Fruit fly (Drosophila melanogaster) whole organism, embryonic: ENCODE results near the gene CG14650.
A peak's percentile ranks its signal among the peaks of the same experiment; 100 is the strongest.

ENCODE experiments used
- Abd-B ChIP-seq: fragments of 200-800 bp; sonication (Bioruptor generic); optimal IDR thresholded peaks from 2 replicates; lab custom pipeline; 2018; ENCODE audit warnings: missing biosample characterization, mild to moderate bottlenecking, missing genetic modification characterization, moderate library complexity
- Atf6 ChIP-seq: fragments of 200-800 bp; sonication (Bioruptor generic); IDR thresholded peaks from 2 replicates; pipeline ENCODE4 v1.3.6; 2022; ENCODE audit warnings: missing biosample characterization, missing genetic modification characterization
- CG10462 ChIP-seq: fragments of 200-800 bp; sonication (Bioruptor generic); optimal IDR thresholded peaks from 2 replicates; lab custom pipeline; 2016; ENCODE audit warnings: missing biosample characterization, missing genetic modification characterization
- CG11456 ChIP-seq: fragments of 200-800 bp; sonication (Bioruptor generic); IDR thresholded peaks from 3 replicates; pipeline ENCODE4 v1.3.6; 2022; ENCODE audit warnings: missing biosample characterization, missing genetic modification characterization
- CG12155 ChIP-seq: fragments of 200-800 bp; sonication (Bioruptor generic); optimal IDR thresholded peaks from 3 replicates; lab custom pipeline; 2016; ENCODE audit warnings: missing biosample characterization, missing genetic modification characterization
- CG14014 ChIP-seq: fragments of 200-800 bp; sonication (Bioruptor generic); IDR thresholded peaks from 2 replicates; pipeline ENCODE4 v1.3.6; 2022; ENCODE audit warnings: missing biosample characterization, missing genetic modification characterization
- CG15696 ChIP-seq: fragments of 200-800 bp; sonication (Bioruptor generic); optimal IDR thresholded peaks from 2 replicates; lab custom pipeline; 2019; ENCODE audit warnings: missing biosample characterization, mild to moderate bottlenecking, missing genetic modification characterization, moderate library complexity
- CG17568 ChIP-seq: fragments of 200-800 bp; sonication (Bioruptor generic); optimal IDR thresholded peaks from 2 replicates; lab custom pipeline; 2018; ENCODE audit warnings: missing biosample characterization, mild to moderate bottlenecking, missing genetic modification characterization, moderate library complexity
- CG18262 ChIP-seq: fragments of 200-800 bp; optimal IDR thresholded peaks from 3 replicates; lab custom pipeline; 2019; ENCODE audit warnings: missing biosample characterization, mild to moderate bottlenecking, missing genetic modification characterization, moderate library complexity
- CG2199 ChIP-seq: fragments of 200-800 bp; sonication (Bioruptor generic); IDR thresholded peaks from 3 replicates; pipeline ENCODE4 v1.3.6; 2022; ENCODE audit warnings: missing biosample characterization, missing genetic modification characterization
- CG30403 ChIP-seq: fragments of 200-800 bp; sonication (Bioruptor generic); optimal IDR thresholded peaks from 3 replicates; lab custom pipeline; 2016; ENCODE audit warnings: missing biosample characterization, missing genetic modification characterization
- CG30431 ChIP-seq: fragments of 200-800 bp; sonication (Bioruptor generic); optimal IDR thresholded peaks from 2 replicates; lab custom pipeline; 2017; ENCODE audit warnings: missing biosample characterization, missing genetic modification characterization
- CG31441 ChIP-seq: fragments of 200-800 bp; sonication (Bioruptor generic); IDR thresholded peaks from 2 replicates; pipeline ENCODE4 v1.3.6; 2022; ENCODE audit warnings: missing biosample characterization, missing genetic modification characterization
- CG33213 ChIP-seq: fragments of 200-800 bp; sonication (Bioruptor generic); optimal IDR thresholded peaks from 3 replicates; lab custom pipeline; 2016; ENCODE audit warnings: missing biosample characterization, missing genetic modification characterization
- CG34224 ChIP-seq: fragments of 200-800 bp; sonication (Bioruptor generic); IDR thresholded peaks from 3 replicates; pipeline ENCODE4 v1.3.6; 2022; ENCODE audit warnings: missing biosample characterization, missing genetic modification characterization; ENCODE audit not compliant: partially characterized antibody
- CG3838 ChIP-seq: fragments of 200-800 bp; sonication (Bioruptor generic); optimal IDR thresholded peaks from 3 replicates; lab custom pipeline; 2016; ENCODE audit warnings: missing biosample characterization, missing genetic modification characterization
- CG4424 ChIP-seq: fragments of 200-800 bp; sonication (Bioruptor generic); optimal IDR thresholded peaks from 3 replicates; lab custom pipeline; 2016; ENCODE audit warnings: missing biosample characterization, missing genetic modification characterization
- CG4854 ChIP-seq: fragments of 200-800 bp; sonication (Bioruptor generic); optimal IDR thresholded peaks from 2 replicates; lab custom pipeline; 2016; ENCODE audit warnings: missing biosample characterization, missing genetic modification characterization, inconsistent platforms
- CG6175 ChIP-seq: fragments of 200-800 bp; sonication (Bioruptor generic); IDR thresholded peaks from 3 replicates; pipeline ENCODE4 v1.3.6; 2022; ENCODE audit warnings: missing biosample characterization, missing genetic modification characterization
- CG6683 ChIP-seq: fragments of 200-800 bp; sonication (Bioruptor generic); optimal IDR thresholded peaks from 2 replicates; lab custom pipeline; 2017; ENCODE audit warnings: missing biosample characterization, mild to moderate bottlenecking, missing genetic modification characterization, missing genetic modification reagents
- CG8281 ChIP-seq: fragments of 200-800 bp; sonication (Bioruptor generic); optimal IDR thresholded peaks from 2 replicates; lab custom pipeline; 2018; ENCODE audit warnings: missing biosample characterization, mild to moderate bottlenecking, missing genetic modification characterization, moderate library complexity
- CG8765 ChIP-seq: fragments of 200-800 bp; sonication (Bioruptor generic); IDR thresholded peaks from 2 replicates; pipeline ENCODE4 v1.3.6; 2022; ENCODE audit warnings: missing biosample characterization, missing genetic modification characterization
- CG8944 ChIP-seq: fragments of 200-800 bp; sonication (Bioruptor generic); optimal IDR thresholded peaks from 3 replicates; lab custom pipeline; 2016; ENCODE audit warnings: missing biosample characterization, missing genetic modification characterization
- Dek ChIP-seq: fragments of 200-800 bp; sonication (Bioruptor generic); optimal IDR thresholded peaks from 3 replicates; lab custom pipeline; 2019; ENCODE audit warnings: missing biosample characterization, mild to moderate bottlenecking, missing genetic modification characterization, moderate library complexity
- Dip2 ChIP-seq: fragments of 200-800 bp; sonication (Bioruptor generic); IDR thresholded peaks from 2 replicates; pipeline ENCODE4 v1.3.6; 2022; ENCODE audit warnings: missing biosample characterization, missing genetic modification characterization
- HLHmδ ChIP-seq: fragments of 200-800 bp; sonication (Bioruptor generic); optimal IDR thresholded peaks from 2 replicates; lab custom pipeline; 2018; ENCODE audit warnings: missing biosample characterization, mild to moderate bottlenecking, missing genetic modification characterization, moderate library complexity
- Hr51 ChIP-seq, 2 experiments: fragments of 200-800 bp; sonication (Bioruptor generic); optimal IDR thresholded peaks; 2 replicates in 1 of 2; 3 replicates in 1 of 2; lab custom pipeline; 2016 to 2018; ENCODE audit warnings: missing biosample characterization in 2 of 2, missing genetic modification characterization in 2 of 2, mild to moderate bottlenecking in 1 of 2, moderate library complexity in 1 of 2
- Med ChIP-seq: fragments of 200-800 bp; sonication (Bioruptor generic); peaks from one replicate; lab custom pipeline; 2016; ENCODE audit warnings: missing biosample characterization, missing genetic modification characterization, mild to moderate bottlenecking, inconsistent platforms, moderate library complexity
- NC2β ChIP-seq: fragments of 200-800 bp; sonication (Bioruptor generic); optimal IDR thresholded peaks from 2 replicates; lab custom pipeline; 2016; ENCODE audit warnings: missing biosample characterization, missing genetic modification characterization
- NK7.1 ChIP-seq: fragments of 200-800 bp; sonication (Bioruptor generic); optimal IDR thresholded peaks from 3 replicates; lab custom pipeline; 2016; ENCODE audit warnings: missing biosample characterization, missing genetic modification characterization
- Nf-YB ChIP-seq: fragments of 200-800 bp; sonication (Bioruptor generic); optimal IDR thresholded peaks from 3 replicates; lab custom pipeline; 2019; ENCODE audit warnings: missing biosample characterization, mild to moderate bottlenecking, missing genetic modification characterization, moderate library complexity
- Nf-YC ChIP-seq: fragments of 200-800 bp; optimal IDR thresholded peaks from 3 replicates; lab custom pipeline; 2019; ENCODE audit warnings: missing biosample characterization, mild to moderate bottlenecking, missing genetic modification characterization, moderate library complexity
- Poxn ChIP-seq: fragments of 200-800 bp; sonication (Bioruptor generic); IDR thresholded peaks from 2 replicates; pipeline ENCODE4 v1.3.6; 2022; ENCODE audit warnings: missing biosample characterization, missing genetic modification characterization
- Ptx1 ChIP-seq: fragments of 200-800 bp; sonication (Bioruptor generic); IDR thresholded peaks from 2 replicates; pipeline ENCODE4 v1.3.6; 2022; ENCODE audit warnings: missing biosample characterization, missing genetic modification characterization
- Rx ChIP-seq: fragments of 200-800 bp; sonication (Bioruptor generic); IDR thresholded peaks from 2 replicates; pipeline ENCODE4 v1.3.6; 2022; ENCODE audit warnings: missing biosample characterization, missing genetic modification characterization
- Six4 ChIP-seq: fragments of 200-800 bp; sonication (Bioruptor generic); optimal IDR thresholded peaks from 2 replicates; lab custom pipeline; 2016; ENCODE audit warnings: missing biosample characterization, missing genetic modification characterization
- ac ChIP-seq: fragments of 200-800 bp; sonication (Bioruptor generic); optimal IDR thresholded peaks from 3 replicates; lab custom pipeline; 2017; ENCODE audit warnings: missing biosample characterization, mild to moderate bottlenecking, missing genetic modification characterization
- bigmax ChIP-seq: fragments of 200-800 bp; sonication (Bioruptor generic); optimal IDR thresholded peaks from 2 replicates; lab custom pipeline; 2018; ENCODE audit warnings: missing biosample characterization, mild to moderate bottlenecking, missing genetic modification characterization
- cad ChIP-seq: fragments of >200 bp; optimal IDR thresholded peaks from 2 replicates; lab custom pipeline; 2017; ENCODE audit warnings: missing biosample characterization, missing genetic modification characterization
- cwo ChIP-seq: fragments of 200-800 bp; sonication (Bioruptor generic); optimal IDR thresholded peaks from 3 replicates; lab custom pipeline; 2017; ENCODE audit warnings: missing biosample characterization, missing genetic modification characterization, mild to moderate bottlenecking, moderate library complexity, missing genetic modification reagents
- dysf ChIP-seq: fragments of 200-800 bp; sonication (Bioruptor generic); IDR thresholded peaks from 3 replicates; pipeline ENCODE4 v1.3.6; 2022; ENCODE audit warnings: missing biosample characterization, missing genetic modification characterization
- emc ChIP-seq: fragments of 200-800 bp; sonication (Bioruptor generic); optimal IDR thresholded peaks from 2 replicates; lab custom pipeline; 2016; ENCODE audit warnings: missing biosample characterization, missing genetic modification characterization
- ewg ChIP-seq: fragments of 200-800 bp; sonication (Bioruptor generic); optimal IDR thresholded peaks from 3 replicates; lab custom pipeline; 2017; ENCODE audit warnings: mild to moderate bottlenecking, missing biosample characterization, missing genetic modification reagents, missing genetic modification characterization
- fru ChIP-seq: fragments of >200 bp; optimal IDR thresholded peaks from 2 replicates; lab custom pipeline; 2017
- gsb ChIP-seq: fragments of 200-800 bp; sonication (Bioruptor generic); IDR thresholded peaks from 2 replicates; pipeline ENCODE4 v1.3.6; 2022; ENCODE audit warnings: missing biosample characterization, missing genetic modification characterization
- lmd ChIP-seq: fragments of 200-800 bp; sonication (Bioruptor generic); IDR thresholded peaks from 2 replicates; pipeline ENCODE4 v1.3.6; 2022; ENCODE audit warnings: missing biosample characterization, missing genetic modification characterization
- lov ChIP-seq, 2 experiments: fragments of 200-800 bp in 1 of 2; fragments of >200 bp in 1 of 2; sonication (Bioruptor generic) in 1 of 2; IDR thresholded peaks in 1 of 2; optimal IDR thresholded peaks in 1 of 2; 2 replicates in 1 of 2; 3 replicates in 1 of 2; pipeline versions ENCODE4 v1.3.6 to Lab custom; 2017 to 2022; ENCODE audit warnings: missing biosample characterization in 1 of 2, missing genetic modification characterization in 1 of 2
- oc ChIP-seq: fragments of 200-800 bp; sonication (Bioruptor generic); optimal IDR thresholded peaks from 2 replicates; lab custom pipeline; 2018; ENCODE audit warnings: missing biosample characterization, mild to moderate bottlenecking, missing genetic modification characterization, moderate library complexity
- sim ChIP-seq: fragments of 200-800 bp; sonication (Bioruptor generic); IDR thresholded peaks from 2 replicates; pipeline ENCODE4 v1.3.6; 2022; ENCODE audit warnings: missing biosample characterization, missing genetic modification characterization
- slou ChIP-seq: fragments of 200-800 bp; sonication (Bioruptor generic); optimal IDR thresholded peaks from 3 replicates; lab custom pipeline; 2016; ENCODE audit warnings: missing biosample characterization, missing genetic modification characterization
- zen ChIP-seq: fragments of 200-800 bp; sonication (Bioruptor generic); optimal IDR thresholded peaks from 3 replicates; lab custom pipeline; 2018; ENCODE audit warnings: missing biosample characterization, mild to moderate bottlenecking, missing genetic modification characterization, moderate library complexity

Gene CG14650

dm6 chr3R:4399810-4400496, 37.2 kb upstream of the CG14650 start (continued):
- TF ChIP-seq CG30431 (GFP tag; lab: Kevin White, UChicago) (no peak), sim (GFP tag; lab: Robert Waterston, UW) (no peak), CG15696 (tag; lab: Kevin White, UChicago) (no peak), CG14014 (GFP tag; lab: Robert Waterston, UW) (no peak), Dek (no peak), CG34224 (peak; percentile 10; the same call in 1 of the 3 replicates), CG6683 (GFP tag; lab: Kevin White, UChicago) (no peak), gsb (GFP tag; lab: Robert Waterston, UW) (no peak), CG11456 (GFP tag; lab: Robert Waterston, UW) (no peak), HLHmδ (GFP tag; lab: Kevin White, UChicago) (no peak), CG8944 (GFP tag; lab: Kevin White, UChicago) (no peak), fru (lab: Kevin White, UChicago) (no peak), emc (GFP tag; lab: Kevin White, UChicago) (no peak), Rx (GFP tag; lab: Robert Waterston, UW) (no peak), Nf-YC (tag; lab: Kevin White, UChicago) (peak; percentile 2), CG8765 (GFP tag; lab: Robert Waterston, UW) (no peak), slou (GFP tag; lab: Kevin White, UChicago) (no peak), CG3838 (GFP tag; lab: Kevin White, UChicago) (no peak), NC2β (GFP tag; lab: Kevin White, UChicago) (no peak), Poxn (GFP tag; lab: Robert Waterston, UW) (no peak), lmd (GFP tag; lab: Robert Waterston, UW) (peak; percentile 23; the same call in 1 of the 2 replicates), CG4424 (GFP tag; lab: Kevin White, UChicago) (no peak), Nf-YB (GFP tag; lab: Kevin White, UChicago) (no peak), ewg (GFP tag; lab: Kevin White, UChicago) (peak; percentile 41), bigmax (GFP tag; lab: Kevin White, UChicago) (no peak), Ptx1 (GFP tag; lab: Robert Waterston, UW) (0 out of 2 replicates have a peak, but pooled peaks have one; percentile 21), dysf (GFP tag; lab: Robert Waterston, UW) (no peak), Dip2 (GFP tag; lab: Robert Waterston, UW) (no peak), CG2199 (GFP tag; lab: Robert Waterston, UW) (no peak), lov (optimal IDR thresholded peaks at IDR 0.05; lab: Kevin White, UChicago) (no peak), lov (GFP tag; IDR thresholded peaks at IDR 0.05; lab: Robert Waterston, UW) (no peak), Six4 (GFP tag; lab: Kevin White, UChicago) (no peak), CG8281 (tag; lab: Kevin White, UChicago) (no peak), CG31441 (GFP tag; lab: Robert Waterston, UW) (peak; percentile 55; the same call in 1 of the 2 replicates), oc (tag; lab: Kevin White, UChicago) (no peak), CG4854 (no peak), Med (GFP tag; lab: Kevin White, UChicago) (peak; percentile 23), ac (GFP tag; lab: Kevin White, UChicago) (no peak), CG33213 (GFP tag; lab: Kevin White, UChicago) (no peak), cwo (GFP tag; lab: Kevin White, UChicago) (no peak), zen (tag; lab: Kevin White, UChicago) (peak; percentile 22), CG30403 (GFP tag; lab: Kevin White, UChicago) (peak; percentile 44), Atf6 (GFP tag; lab: Robert Waterston, UW) (no peak), CG10462 (GFP tag; lab: Kevin White, UChicago) (no peak), CG18262 (peak; percentile 49), CG12155 (GFP tag; lab: Kevin White, UChicago) (no peak), cad (GFP tag; lab: Kevin White, UChicago) (no peak), Hr51 (GFP tag; optimal IDR thresholded peaks at IDR 0.05; lab: Kevin White, UChicago) (no peak), CG6175 (GFP tag; lab: Robert Waterston, UW) (no peak), Abd-B (GFP tag; lab: Kevin White, UChicago) (peak; percentile 60), CG17568 (GFP tag; lab: Kevin White, UChicago) (no peak), NK7.1 (GFP tag; lab: Kevin White, UChicago) (no peak)
